Fruit fly (Drosophila melanogaster): ENCODE measurements around the gene CG17681.

The CG17681 gene

DNA sequence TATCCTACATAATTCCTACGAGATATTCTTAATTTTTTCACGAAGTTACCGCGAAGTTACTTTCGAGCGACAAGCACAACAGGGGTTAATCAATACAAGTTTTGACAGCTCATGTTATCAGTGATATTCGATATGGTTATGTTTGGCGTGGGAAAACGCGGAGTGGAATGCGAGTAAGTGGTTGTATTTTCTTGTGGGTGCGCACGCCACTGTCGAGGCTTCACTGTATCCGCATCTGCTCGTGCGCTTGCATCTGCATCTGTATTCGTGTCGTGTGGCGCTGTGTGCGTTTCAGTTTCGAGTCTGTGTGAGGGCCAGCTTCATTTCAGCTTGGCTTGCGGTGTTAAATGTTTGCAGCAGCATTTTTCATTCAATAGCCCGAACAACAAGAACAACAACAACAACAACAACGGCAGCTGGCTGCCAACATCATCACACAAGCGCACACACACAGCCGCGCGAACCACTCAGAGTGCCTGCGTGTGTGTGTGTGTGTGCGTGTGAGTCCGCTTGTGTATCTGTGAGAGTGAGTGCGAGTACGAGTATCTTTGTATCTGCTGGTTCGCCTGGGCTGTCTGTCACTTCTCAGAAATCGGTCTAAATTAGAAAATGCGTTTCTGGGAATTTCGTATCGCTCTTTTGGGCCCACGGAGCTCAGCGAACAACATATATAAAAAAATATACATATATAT lies 1.6 kb upstream of the CG17681 start (continued):
- TF ChIP-seq CG6854 (GFP tag; optimal IDR thresholded peaks at IDR 0.05) = no peak
- TF ChIP-seq B-H1 (GFP tag; IDR thresholded peaks at IDR 0.05) = peak; percentile 38; the same call in 2 of the 3 replicates
- 0 out of 3 replicates have a peak, but pooled peaks have one; percentile 16 for TF ChIP-seq CG7963 (GFP tag; IDR thresholded peaks at IDR 0.05; ENCODE audit: partially characterized antibody)
- TF ChIP-seq Mes4 (GFP tag; optimal IDR thresholded peaks at IDR 0.05) = no peak
- TF ChIP-seq CG18262 (tag; optimal IDR thresholded peaks at IDR 0.05) = peak; percentile 56
- TF ChIP-seq kni (GFP tag; optimal IDR thresholded peaks at IDR 0.05) = peak; percentile 90
- no peak; the same call in 1 of the 2 replicates for TF ChIP-seq Ravus (GFP tag; IDR thresholded peaks at IDR 0.05)
- peak; percentile 67 for TF ChIP-seq Ptx1 (GFP tag; IDR thresholded peaks at IDR 0.05)
- TF ChIP-seq CG9727 (GFP tag; optimal IDR thresholded peaks at IDR 0.05) = peak; percentile 41
- peak; percentile 61; the same call in 1 of the 2 replicates for TF ChIP-seq gt (GFP tag; IDR thresholded peaks at IDR 0.05)
- no peak for TF ChIP-seq tna (GFP tag; IDR thresholded peaks at IDR 0.05; ENCODE audit: partially characterized antibody)
- no peak for TF ChIP-seq CG3281 (GFP tag; optimal IDR thresholded peaks at IDR 0.05)
- peak; percentile 61 for TF ChIP-seq pum (GFP tag; optimal IDR thresholded peaks at IDR 0.05)
- no peak for TF ChIP-seq caup (GFP tag; optimal IDR thresholded peaks at IDR 0.05; ENCODE audit: severe bottlenecking)
- TF ChIP-seq sisA (GFP tag; IDR thresholded peaks at IDR 0.05) = peak; percentile 73
- TF ChIP-seq jigr1 (GFP tag; IDR thresholded peaks at IDR 0.05) = peak; percentile 32; the same call in 1 of the 3 replicates
- TF ChIP-seq Fer2 (tag; optimal IDR thresholded peaks at IDR 0.05) = no peak
- TF ChIP-seq CG18619 (GFP tag; optimal IDR thresholded peaks at IDR 0.05) = no peak
- TF ChIP-seq CG17328 (GFP tag; IDR thresholded peaks at IDR 0.05) = peak; percentile 29; the same call in 1 of the 2 replicates
- TF ChIP-seq CG10462 (GFP tag; optimal IDR thresholded peaks at IDR 0.05) = no peak
- peak; percentile 57 for TF ChIP-seq al (GFP tag; IDR thresholded peaks at IDR 0.05)
- TF ChIP-seq ranshi (GFP tag; IDR thresholded peaks at IDR 0.05) = peak; percentile 71; the same call in 1 of the 2 replicates
- no peak for TF ChIP-seq usp (GFP tag; optimal IDR thresholded peaks at IDR 0.05)
- TF ChIP-seq cad (GFP tag; optimal IDR thresholded peaks at IDR 0.05) = no peak
- no peak for TF ChIP-seq run (tag; optimal IDR thresholded peaks at IDR 0.05)
- peak; percentile 46 for TF ChIP-seq Xbp1 (GFP tag; optimal IDR thresholded peaks at IDR 0.05)
- TF ChIP-seq CG7357 (GFP tag; IDR thresholded peaks at IDR 0.05) = peak; percentile 35; the same call in 2 of the 3 replicates
- peak; percentile 59; the same call in 1 of the 2 replicates for TF ChIP-seq CkIIα-i1 (GFP tag; IDR thresholded peaks at IDR 0.05)
- no peak for TF ChIP-seq CG5180 (GFP tag; optimal IDR thresholded peaks at IDR 0.05)
- TF ChIP-seq Dad (GFP tag; optimal IDR thresholded peaks at IDR 0.05) = peak; percentile 16
- TF ChIP-seq inv (GFP tag; IDR thresholded peaks at IDR 0.05; ENCODE audit: partially characterized antibody) = no peak; the same call in 1 of the 2 replicates
- TF ChIP-seq vvl (GFP tag; IDR thresholded peaks at IDR 0.05) = peak; percentile 47
- no peak for TF ChIP-seq knrl (GFP tag; IDR thresholded peaks at IDR 0.05; ENCODE audit: partially characterized antibody)
- no peak for TF ChIP-seq mirr (GFP tag; optimal IDR thresholded peaks at IDR 0.05)
- 0 out of 2 replicates have a peak, but pooled peaks have one; percentile 10 for TF ChIP-seq ro (GFP tag; IDR thresholded peaks at IDR 0.05)
- TF ChIP-seq bcd (GFP tag; optimal IDR thresholded peaks at IDR 0.05) = peak; percentile 22
- TF ChIP-seq CG11085 (GFP tag; IDR thresholded peaks at IDR 0.05) = peak; percentile 39; the same call in 1 of the 2 replicates
- TF ChIP-seq CG12236 (GFP tag; optimal IDR thresholded peaks at IDR 0.05) = peak; percentile 1
- TF ChIP-seq fu2 (GFP tag; optimal IDR thresholded peaks at IDR 0.05) = peak; percentile 65
- no peak for TF ChIP-seq CG33213 (GFP tag; optimal IDR thresholded peaks at IDR 0.05)
- TF ChIP-seq Lim3 (GFP tag; IDR thresholded peaks at IDR 0.05) = no peak
- TF ChIP-seq lov (optimal IDR thresholded peaks at IDR 0.05) = no peak
- TF ChIP-seq lov (GFP tag; IDR thresholded peaks at IDR 0.05) = peak; percentile 69; the same call in 1 of the 3 replicates
- peak; percentile 10 for TF ChIP-seq CG5245 (GFP tag; optimal IDR thresholded peaks at IDR 0.05)
- TF ChIP-seq MBD-R2 (GFP tag; IDR thresholded peaks at IDR 0.05) = peak; percentile 24; the same call in 1 of the 2 replicates
- peak; percentile 39; the same call in 1 of the 2 replicates for TF ChIP-seq CG31224 (GFP tag; IDR thresholded peaks at IDR 0.05)
- peak; percentile 56 for TF ChIP-seq tx (GFP tag; optimal IDR thresholded peaks at IDR 0.05)
- no peak for TF ChIP-seq YL-1 (GFP tag; optimal IDR thresholded peaks at IDR 0.05)
- TF ChIP-seq fru (optimal IDR thresholded peaks at IDR 0.05) = no peak
- no peak for TF ChIP-seq emc (GFP tag; optimal IDR thresholded peaks at IDR 0.05)

Data from whole organism, embryonic.